Fruit fly (Drosophila melanogaster) whole organism, embryonic: ENCODE results near the gene CG12470.
A peak's percentile ranks its signal among the peaks of the same experiment; 100 is the strongest.

ENCODE experiments used
- Adf1 ChIP-seq: fragments of 200-800 bp; sonication (Bioruptor generic); IDR thresholded peaks from 2 replicates; pipeline ENCODE4 v1.3.6; 2022; ENCODE audit warnings: missing biosample characterization, missing genetic modification characterization
- Atf6 ChIP-seq: fragments of 200-800 bp; sonication (Bioruptor generic); IDR thresholded peaks from 2 replicates; pipeline ENCODE4 v1.3.6; 2022; ENCODE audit warnings: missing biosample characterization, missing genetic modification characterization
- Bgb ChIP-seq: fragments of 200-800 bp; sonication (Bioruptor generic); IDR thresholded peaks from 2 replicates; pipeline ENCODE4 v1.3.6; 2022; ENCODE audit warnings: missing biosample characterization, missing genetic modification characterization; ENCODE audit not compliant: partially characterized antibody
- Blimp-1 ChIP-seq: fragments of 200-800 bp; sonication (Bioruptor generic); optimal IDR thresholded peaks from 3 replicates; lab custom pipeline; 2018; ENCODE audit warnings: missing biosample characterization, missing genetic modification characterization, mild to moderate bottlenecking, moderate library complexity, missing genetic modification reagents
- CG12071 ChIP-seq: fragments of 200-800 bp; sonication (Bioruptor generic); optimal IDR thresholded peaks from 3 replicates; lab custom pipeline; 2018; ENCODE audit warnings: missing biosample characterization, mild to moderate bottlenecking, missing genetic modification characterization
- CG12769 ChIP-seq: fragments of 200-800 bp; sonication (Bioruptor generic); optimal IDR thresholded peaks from 2 replicates; lab custom pipeline; 2019; ENCODE audit warnings: missing biosample characterization, mild to moderate bottlenecking, missing genetic modification characterization, moderate library complexity
- CG14050 ChIP-seq: fragments of 200-800 bp; sonication (Bioruptor generic); IDR thresholded peaks from 3 replicates; pipeline ENCODE4 v1.3.6; 2022; ENCODE audit warnings: missing biosample characterization, missing genetic modification characterization
- CG15479 ChIP-seq: fragments of 200-800 bp; sonication (Bioruptor generic); optimal IDR thresholded peaks from 3 replicates; lab custom pipeline; 2019; ENCODE audit warnings: missing biosample characterization, mild to moderate bottlenecking, missing genetic modification characterization, moderate library complexity
- CG17385 ChIP-seq: fragments of 200-800 bp; sonication (Bioruptor generic); optimal IDR thresholded peaks from 3 replicates; lab custom pipeline; 2018; ENCODE audit warnings: missing biosample characterization, mild to moderate bottlenecking, missing genetic modification characterization
- CG1792 ChIP-seq: fragments of 200-800 bp; sonication (Bioruptor generic); optimal IDR thresholded peaks from 2 replicates; lab custom pipeline; 2016; ENCODE audit warnings: missing biosample characterization, missing genetic modification characterization
- CG18262 ChIP-seq: fragments of 200-800 bp; optimal IDR thresholded peaks from 3 replicates; lab custom pipeline; 2019; ENCODE audit warnings: missing biosample characterization, mild to moderate bottlenecking, missing genetic modification characterization, moderate library complexity
- CG1832 ChIP-seq: fragments of 200-800 bp; sonication (Bioruptor generic); optimal IDR thresholded peaks from 2 replicates; lab custom pipeline; 2017; ENCODE audit warnings: missing biosample characterization, mild to moderate bottlenecking, missing genetic modification characterization, inconsistent platforms
- CG18619 ChIP-seq: fragments of 200-800 bp; sonication (Bioruptor generic); optimal IDR thresholded peaks from 3 replicates; lab custom pipeline; 2017; ENCODE audit warnings: missing biosample characterization, mild to moderate bottlenecking, missing genetic modification characterization
- CG2129 ChIP-seq: fragments of 200-800 bp; sonication (Bioruptor generic); IDR thresholded peaks from 2 replicates; pipeline ENCODE4 v1.3.6; 2022; ENCODE audit warnings: missing biosample characterization, missing genetic modification characterization; ENCODE audit not compliant: partially characterized antibody
- CG30431 ChIP-seq: fragments of 200-800 bp; sonication (Bioruptor generic); optimal IDR thresholded peaks from 2 replicates; lab custom pipeline; 2017; ENCODE audit warnings: missing biosample characterization, missing genetic modification characterization
- CG4360 ChIP-seq: fragments of 200-800 bp; sonication (Bioruptor generic); IDR thresholded peaks from 2 replicates; pipeline ENCODE4 v1.3.6; 2022; ENCODE audit warnings: missing biosample characterization, missing genetic modification characterization
- CG6272 ChIP-seq: fragments of 200-800 bp; sonication (Bioruptor generic); IDR thresholded peaks from 2 replicates; pipeline ENCODE4 v1.3.6; 2022; ENCODE audit warnings: missing biosample characterization, missing genetic modification characterization
- CG9817 ChIP-seq: fragments of 200-800 bp; sonication (Bioruptor generic); optimal IDR thresholded peaks from 2 replicates; lab custom pipeline; 2018; ENCODE audit warnings: missing biosample characterization, mild to moderate bottlenecking, missing genetic modification characterization, moderate library complexity
- CTCF ChIP-seq: fragments of 200-800 bp; sonication (Bioruptor generic); optimal IDR thresholded peaks from 2 replicates; lab custom pipeline; 2017; ENCODE audit warnings: missing biosample characterization, mild to moderate bottlenecking, missing genetic modification characterization, moderate library complexity
- Chrac-16 ChIP-seq: fragments of 200-800 bp; sonication (Bioruptor generic); optimal IDR thresholded peaks from 3 replicates; lab custom pipeline; 2016; ENCODE audit warnings: missing biosample characterization, missing genetic modification characterization
- CkIIα-i1 ChIP-seq: fragments of 200-800 bp; sonication (Bioruptor generic); IDR thresholded peaks from 2 replicates; pipeline ENCODE4 v1.3.6; 2022; ENCODE audit warnings: missing biosample characterization, missing genetic modification characterization
- Dfd ChIP-seq, 2 experiments: fragments of >200 bp; optimal IDR thresholded peaks; 2 replicates each; lab custom pipeline; 2017; ENCODE audit warnings: missing biosample characterization in 2 of 2, missing genetic modification characterization in 2 of 2
- Dp ChIP-seq: fragments of 200-800 bp; sonication (Bioruptor generic); optimal IDR thresholded peaks from 2 replicates; lab custom pipeline; 2018; ENCODE audit warnings: missing biosample characterization, mild to moderate bottlenecking, missing genetic modification characterization, moderate library complexity
- Dref ChIP-seq: fragments of 200-800 bp; sonication (Bioruptor generic); IDR thresholded peaks from 2 replicates; pipeline ENCODE4 v1.3.6; 2022; ENCODE audit warnings: missing biosample characterization, missing genetic modification characterization
- Eip74EF ChIP-seq, 2 experiments: fragments of 200-800 bp in 1 of 2; fragments of >200 bp in 1 of 2; sonication (Bioruptor generic) in 1 of 2; optimal IDR thresholded peaks; 2 replicates each; lab custom pipeline; 2017 to 2019; ENCODE audit warnings: missing biosample characterization in 2 of 2, missing genetic modification characterization in 2 of 2, mild to moderate bottlenecking in 1 of 2, moderate library complexity in 1 of 2
- Hand ChIP-seq: fragments of 200-800 bp; sonication (Bioruptor generic); optimal IDR thresholded peaks from 2 replicates; lab custom pipeline; 2017; ENCODE audit warnings: mild to moderate bottlenecking, missing biosample characterization, missing genetic modification reagents, missing genetic modification characterization
- Hmx ChIP-seq: fragments of 200-800 bp; sonication (Bioruptor generic); optimal IDR thresholded peaks from 2 replicates; lab custom pipeline; 2016; ENCODE audit warnings: missing biosample characterization, missing genetic modification characterization
- MTF-1 ChIP-seq: fragments of 200-800 bp; sonication (Bioruptor generic); optimal IDR thresholded peaks from 2 replicates; lab custom pipeline; 2018; ENCODE audit warnings: missing biosample characterization, mild to moderate bottlenecking, missing genetic modification characterization, borderline replicate concordance
- Mes4 ChIP-seq: fragments of 200-800 bp; sonication (Bioruptor generic); optimal IDR thresholded peaks from 2 replicates; lab custom pipeline; 2016; ENCODE audit warnings: missing biosample characterization, missing genetic modification characterization
- Neu2 ChIP-seq: fragments of 200-800 bp; sonication (Bioruptor generic); optimal IDR thresholded peaks from 3 replicates; lab custom pipeline; 2016; ENCODE audit warnings: missing biosample characterization, missing genetic modification characterization, borderline replicate concordance
- Rx ChIP-seq: fragments of 200-800 bp; sonication (Bioruptor generic); IDR thresholded peaks from 2 replicates; pipeline ENCODE4 v1.3.6; 2022; ENCODE audit warnings: missing biosample characterization, missing genetic modification characterization
- Vsx1 ChIP-seq: fragments of 200-800 bp; sonication (Bioruptor generic); optimal IDR thresholded peaks from 2 replicates; lab custom pipeline; 2017; ENCODE audit warnings: missing biosample characterization, mild to moderate bottlenecking, missing genetic modification characterization, missing genetic modification reagents
- ap ChIP-seq: fragments of 200-800 bp; sonication (Bioruptor generic); IDR thresholded peaks from 2 replicates; pipeline ENCODE4 v1.3.6; 2022; ENCODE audit warnings: missing biosample characterization, missing genetic modification characterization
- ase ChIP-seq: fragments of 200-800 bp; sonication (Bioruptor generic); IDR thresholded peaks from 3 replicates; pipeline ENCODE4 v1.3.6; 2022; ENCODE audit warnings: missing biosample characterization, missing genetic modification characterization
- ash1 ChIP-seq: fragments of 200-800 bp; sonication (Bioruptor generic); optimal IDR thresholded peaks from 2 replicates; lab custom pipeline; 2018; ENCODE audit warnings: missing biosample characterization, mild to moderate bottlenecking, missing genetic modification characterization
- chinmo ChIP-seq: fragments of 200-800 bp; sonication (Bioruptor generic); IDR thresholded peaks from 4 replicates; pipeline ENCODE4 v1.3.6; 2022; ENCODE audit warnings: missing biosample characterization, missing genetic modification characterization; ENCODE audit not compliant: partially characterized antibody
- dan ChIP-seq: fragments of 200-800 bp; sonication (Bioruptor generic); IDR thresholded peaks from 2 replicates; pipeline ENCODE4 v1.3.6; 2022; ENCODE audit warnings: missing biosample characterization, missing genetic modification characterization
- dati ChIP-seq: fragments of 200-800 bp; sonication (Bioruptor generic); IDR thresholded peaks from 2 replicates; pipeline ENCODE4 v1.3.6; 2022; ENCODE audit warnings: missing biosample characterization, missing genetic modification characterization
- dysf ChIP-seq: fragments of 200-800 bp; sonication (Bioruptor generic); IDR thresholded peaks from 3 replicates; pipeline ENCODE4 v1.3.6; 2022; ENCODE audit warnings: missing biosample characterization, missing genetic modification characterization
- fd3F ChIP-seq: fragments of 200-800 bp; sonication (Bioruptor generic); optimal IDR thresholded peaks from 2 replicates; lab custom pipeline; 2018; ENCODE audit warnings: missing biosample characterization, mild to moderate bottlenecking, missing genetic modification characterization, moderate library complexity
- fru ChIP-seq: fragments of >200 bp; optimal IDR thresholded peaks from 2 replicates; lab custom pipeline; 2017
- hb ChIP-seq: fragments of 200-800 bp; sonication (Bioruptor generic); IDR thresholded peaks from 3 replicates; pipeline ENCODE4 v1.3.6; 2022; ENCODE audit warnings: missing biosample characterization, missing genetic modification characterization; ENCODE audit not compliant: partially characterized antibody
- jigr1 ChIP-seq: fragments of 200-800 bp; sonication (Bioruptor generic); IDR thresholded peaks from 3 replicates; pipeline ENCODE4 v1.3.6; 2022; ENCODE audit warnings: missing biosample characterization, missing genetic modification characterization
- lbe ChIP-seq: fragments of 200-800 bp; sonication (Bioruptor generic); optimal IDR thresholded peaks from 2 replicates; lab custom pipeline; 2016; ENCODE audit warnings: missing biosample characterization, mild to moderate bottlenecking, missing genetic modification characterization
- luna ChIP-seq: fragments of 200-800 bp; sonication (Bioruptor generic); optimal IDR thresholded peaks from 2 replicates; lab custom pipeline; 2016; ENCODE audit warnings: missing biosample characterization, missing genetic modification characterization
- run ChIP-seq: fragments of 200-800 bp; sonication (Bioruptor generic); optimal IDR thresholded peaks from 3 replicates; lab custom pipeline; 2018; ENCODE audit warnings: missing biosample characterization, mild to moderate bottlenecking, missing genetic modification characterization
- sens ChIP-seq: fragments of 200-800 bp; sonication (Bioruptor generic); peaks from one replicate; lab custom pipeline; 2016; ENCODE audit warnings: missing biosample characterization, missing genetic modification characterization
- sima ChIP-seq: fragments of 200-800 bp; sonication (Bioruptor generic); optimal IDR thresholded peaks from 2 replicates; lab custom pipeline; 2016; ENCODE audit warnings: missing biosample characterization, missing genetic modification characterization
- sisA ChIP-seq: fragments of 200-800 bp; sonication (Bioruptor generic); IDR thresholded peaks from 2 replicates; pipeline ENCODE4 v1.3.6; 2022; ENCODE audit warnings: missing biosample characterization, missing genetic modification characterization
- slou ChIP-seq: fragments of 200-800 bp; sonication (Bioruptor generic); optimal IDR thresholded peaks from 3 replicates; lab custom pipeline; 2016; ENCODE audit warnings: missing biosample characterization, missing genetic modification characterization
- twi ChIP-seq: fragments of 200-800 bp; optimal IDR thresholded peaks from 2 replicates; lab custom pipeline; 2019; ENCODE audit warnings: missing biosample characterization, mild to moderate bottlenecking, missing genetic modification characterization, moderate library complexity
- wor ChIP-seq: fragments of 200-800 bp; sonication (Bioruptor generic); IDR thresholded peaks from 2 replicates; pipeline ENCODE4 v1.3.6; 2022; ENCODE audit warnings: missing biosample characterization, missing genetic modification characterization

Gene CG12470

DNA sequence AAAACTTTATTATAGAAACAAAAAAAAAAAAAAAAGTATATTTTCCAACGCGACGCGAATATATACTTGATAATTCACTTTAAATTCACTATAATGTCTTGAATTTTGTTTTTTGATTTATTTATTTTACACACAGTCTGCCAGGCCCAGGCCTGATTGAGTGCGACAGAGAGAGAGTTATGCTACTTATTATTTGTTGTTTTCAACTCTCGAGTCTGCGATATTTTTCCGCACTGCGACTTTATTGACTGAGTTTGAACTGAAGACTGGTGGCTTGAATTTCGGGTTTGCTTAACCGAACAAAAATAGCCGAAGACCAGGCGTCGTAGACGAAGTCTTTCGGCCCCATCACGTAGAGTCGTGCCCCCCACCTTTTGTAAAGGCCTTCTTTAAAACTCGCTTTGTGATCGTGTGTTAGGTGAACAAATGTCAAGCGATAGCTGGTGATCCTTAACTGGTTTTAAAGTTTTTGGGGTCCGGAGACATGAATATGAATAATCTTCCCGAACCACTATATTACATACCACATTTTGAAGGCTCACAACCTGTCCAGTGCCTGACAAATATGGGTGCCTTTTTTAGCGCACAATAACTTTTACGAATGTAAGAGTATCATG is 43.6 kb upstream of the CG12470 start, which contains the start of gene CG13377 (continued):
- peak; percentile 77 for TF ChIP-seq CG12769 (tag; lab: Kevin White, UChicago)
- TF ChIP-seq ase (GFP tag; lab: Robert Waterston, UW), result no peak
- TF ChIP-seq CG30431, result no peak
- no peak for TF ChIP-seq run
- TF ChIP-seq CG2129 (GFP tag; lab: Robert Waterston, UW), result no peak
- no peak for TF ChIP-seq Dref (GFP tag; lab: Robert Waterston, UW)
- TF ChIP-seq CG18619 (GFP tag; lab: Kevin White, UChicago), result no peak
- no peak for TF ChIP-seq CG1792 (GFP tag; lab: Kevin White, UChicago)
- TF ChIP-seq MTF-1 (GFP tag; lab: Kevin White, UChicago), result no peak
- no peak for TF ChIP-seq CG6272 (GFP tag; lab: Robert Waterston, UW)
- peak; percentile 61; the same call in 1 of the 3 replicates for TF ChIP-seq dysf (GFP tag; lab: Robert Waterston, UW)
- TF ChIP-seq jigr1 (GFP tag; lab: Robert Waterston, UW), result no peak
- no peak for TF ChIP-seq Eip74EF (GFP tag; optimal IDR thresholded peaks at IDR 0.05; lab: Kevin White, UChicago)
- TF ChIP-seq lbe, result peak; percentile 5
- no peak for TF ChIP-seq twi (tag; lab: Kevin White, UChicago)
- no peak for TF ChIP-seq Blimp-1 (GFP tag; lab: Kevin White, UChicago)
- TF ChIP-seq Vsx1 (GFP tag; lab: Kevin White, UChicago), result peak; percentile 32
- TF ChIP-seq CG1832 (GFP tag; lab: Kevin White, UChicago), result no peak
- no peak for TF ChIP-seq CkIIα-i1
- no peak for TF ChIP-seq Bgb (GFP tag; lab: Robert Waterston, UW)
- TF ChIP-seq luna (GFP tag; lab: Kevin White, UChicago), result no peak
- no peak for TF ChIP-seq CG9817 (tag; lab: Kevin White, UChicago)
- no peak for TF ChIP-seq Hand (GFP tag; lab: Kevin White, UChicago)
- TF ChIP-seq Chrac-16 (GFP tag; lab: Kevin White, UChicago), result no peak
- no peak for TF ChIP-seq fru (lab: Kevin White, UChicago)
- no peak for TF ChIP-seq slou (GFP tag; lab: Kevin White, UChicago)
- no peak for TF ChIP-seq ash1
- TF ChIP-seq dan (GFP tag; lab: Robert Waterston, UW), result no peak
- TF ChIP-seq Dfd (GFP tag; optimal IDR thresholded peaks at IDR 0.05; lab: Kevin White, UChicago), result no peak
- no peak for TF ChIP-seq CG4360 (GFP tag; lab: Robert Waterston, UW)
- TF ChIP-seq Mes4 (GFP tag; lab: Kevin White, UChicago), result no peak
- TF ChIP-seq Hmx (GFP tag; lab: Kevin White, UChicago), result no peak
- peak; percentile 1 for TF ChIP-seq sima
- peak; percentile 22 for TF ChIP-seq CG17385 (GFP tag; lab: Kevin White, UChicago)
- no peak for TF ChIP-seq Adf1 (GFP tag; lab: Robert Waterston, UW)
- no peak for TF ChIP-seq dati (GFP tag; lab: Robert Waterston, UW)
- TF ChIP-seq CG14050 (GFP tag; lab: Robert Waterston, UW), result no peak
- TF ChIP-seq sisA (GFP tag; lab: Robert Waterston, UW), result no peak
- no peak for TF ChIP-seq ap (GFP tag; lab: Robert Waterston, UW)
- TF ChIP-seq CG18262 (tag; lab: Kevin White, UChicago), result peak; percentile 30
- TF ChIP-seq CG12071, result no peak
- no peak for TF ChIP-seq hb (GFP tag; lab: Robert Waterston, UW)
- peak; percentile 27; the same call in 1 of the 2 replicates for TF ChIP-seq Atf6 (GFP tag; lab: Robert Waterston, UW)
- TF ChIP-seq Neu2 (GFP tag; lab: Kevin White, UChicago), result no peak
- peak; percentile 88 for TF ChIP-seq sens (GFP tag; lab: Kevin White, UChicago)
- TF ChIP-seq wor (GFP tag; lab: Robert Waterston, UW), result no peak
- TF ChIP-seq Rx (GFP tag; lab: Robert Waterston, UW), result no peak
- TF ChIP-seq CG15479 (GFP tag; lab: Kevin White, UChicago), result no peak
- no peak for TF ChIP-seq CTCF (GFP tag; lab: Kevin White, UChicago)
- TF ChIP-seq Dp (GFP tag; lab: Kevin White, UChicago), result no peak
- TF ChIP-seq chinmo (GFP tag; lab: Robert Waterston, UW), result 0 out of 4 replicates have a peak, but pooled peaks have one; percentile 49
- TF ChIP-seq fd3F, result no peak
